Worm (Caenorhabditis elegans): Measurements from ENCODE around the gene srh-179.

Gene srh-179

ce11 chrV:18490284-18490832, 14.2 kb downstream of the srh-179 start:
- no peak for TF ChIP-seq nhr-2 (tag; optimal IDR thresholded peaks at IDR 0.05)
- TF ChIP-seq ceh-83 (GFP tag; optimal IDR thresholded peaks at IDR 0.05): no peak
- TF ChIP-seq hlh-1 (tag; optimal IDR thresholded peaks at IDR 0.05): peak; percentile 59
- TF ChIP-seq blmp-1 (tag; optimal IDR thresholded peaks at IDR 0.05): no peak
- no peak for TF ChIP-seq elt-1 (tag; optimal IDR thresholded peaks at IDR 0.05; ENCODE audit: borderline replicate concordance, insufficient read depth)
- TF ChIP-seq ham-2 (GFP tag; optimal IDR thresholded peaks at IDR 0.05): no peak
- TF ChIP-seq ceh-39 (tag; optimal IDR thresholded peaks at IDR 0.05): no peak
- TF ChIP-seq flh-1 (GFP tag; optimal IDR thresholded peaks at IDR 0.05): no peak
- no peak for TF ChIP-seq mab-5 (tag; optimal IDR thresholded peaks at IDR 0.05)
- no peak for TF ChIP-seq ceh-43 (GFP tag; optimal IDR thresholded peaks at IDR 0.05)
- TF ChIP-seq unc-62 (GFP tag; optimal IDR thresholded peaks at IDR 0.05): peak; percentile 19
- no peak for TF ChIP-seq elt-3 (tag; optimal IDR thresholded peaks at IDR 0.05)
- peak; percentile 71 for TF ChIP-seq drap-1 (GFP tag; optimal IDR thresholded peaks at IDR 0.05)
- TF ChIP-seq sem-2 (GFP tag; optimal IDR thresholded peaks at IDR 0.05): no peak
- no peak for TF ChIP-seq nhr-28 (tag; optimal IDR thresholded peaks at IDR 0.05)
- TF ChIP-seq nhr-237 (tag; optimal IDR thresholded peaks at IDR 0.05): no peak
- TF ChIP-seq ces-1 (GFP tag; optimal IDR thresholded peaks at IDR 0.05): peak; percentile 45
- no peak for TF ChIP-seq snpc-4 (tag; optimal IDR thresholded peaks at IDR 0.05)
- TF ChIP-seq M03D4.4 (tag; optimal IDR thresholded peaks at IDR 0.05): peak; percentile 26
- TF ChIP-seq sptf-1 (tag; optimal IDR thresholded peaks at IDR 0.05): no peak
- no peak for TF ChIP-seq unc-39 (tag; optimal IDR thresholded peaks at IDR 0.05)
- no peak for TF ChIP-seq cnd-1 (tag; optimal IDR thresholded peaks at IDR 0.05)
- TF ChIP-seq pha-4 (tag; optimal IDR thresholded peaks at IDR 0.05): no peak
- peak; percentile 17 for TF ChIP-seq mls-2 (tag; optimal IDR thresholded peaks at IDR 0.05)
- TF ChIP-seq lin-13 (tag; optimal IDR thresholded peaks at IDR 0.05): no peak
- TF ChIP-seq unc-120 (tag; optimal IDR thresholded peaks at IDR 0.05; ENCODE audit: poor library complexity, severe bottlenecking): peak; percentile 90
- no peak for TF ChIP-seq zip-8 (tag; optimal IDR thresholded peaks at IDR 0.05)
- no peak for TF ChIP-seq nhr-12 (tag; optimal IDR thresholded peaks at IDR 0.05)

ce11 chrV:18491961-18492360, 15.8 kb downstream of the srh-179 start, which contains the start of gene slo-1:
slo-1 (plus strand) TSS chrV:18492261.
- TF ChIP-seq sptf-1 (tag; optimal IDR thresholded peaks at IDR 0.05) (no peak), ces-1 (GFP tag; optimal IDR thresholded peaks at IDR 0.05) (peak; percentile 42)

ce11 chrV:18504610-18505009, 28.4 kb downstream of the srh-179 start:
- TF ChIP-seq cnd-1 (tag; optimal IDR thresholded peaks at IDR 0.05) (no peak), mab-5 (tag; optimal IDR thresholded peaks at IDR 0.05) (no peak), unc-120 (tag; optimal IDR thresholded peaks at IDR 0.05; ENCODE audit: poor library complexity, severe bottlenecking) (no peak)

ce11 chrV:18506772-18507171, 30.6 kb downstream of the srh-179 start:
- TF ChIP-seq mls-2 (tag; optimal IDR thresholded peaks at IDR 0.05): no peak
- TF ChIP-seq zip-8 (tag; optimal IDR thresholded peaks at IDR 0.05): no peak
- no peak for TF ChIP-seq blmp-1 (tag; optimal IDR thresholded peaks at IDR 0.05)
- TF ChIP-seq bed-3 (GFP tag; optimal IDR thresholded peaks at IDR 0.05): no peak
- TF ChIP-seq ham-2 (GFP tag; optimal IDR thresholded peaks at IDR 0.05): no peak
- TF ChIP-seq nhr-28 (tag; optimal IDR thresholded peaks at IDR 0.05): no peak
- TF ChIP-seq snpc-4 (tag; optimal IDR thresholded peaks at IDR 0.05): no peak
- TF ChIP-seq flh-1 (GFP tag; optimal IDR thresholded peaks at IDR 0.05): no peak
- TF ChIP-seq elt-3 (tag; optimal IDR thresholded peaks at IDR 0.05): no peak
- TF ChIP-seq ces-1 (GFP tag; optimal IDR thresholded peaks at IDR 0.05): no peak
- TF ChIP-seq lin-32 (GFP tag; optimal IDR thresholded peaks at IDR 0.05): no peak
- TF ChIP-seq sptf-1 (tag; optimal IDR thresholded peaks at IDR 0.05): no peak
- TF ChIP-seq nhr-237 (tag; optimal IDR thresholded peaks at IDR 0.05): no peak
- no peak for TF ChIP-seq ceh-39 (tag; optimal IDR thresholded peaks at IDR 0.05)
- no peak for TF ChIP-seq tbx-8 (GFP tag; optimal IDR thresholded peaks at IDR 0.05)
- no peak for TF ChIP-seq mab-5 (tag; optimal IDR thresholded peaks at IDR 0.05)
- no peak for TF ChIP-seq ceh-43 (GFP tag; optimal IDR thresholded peaks at IDR 0.05)
- TF ChIP-seq lin-13 (tag; optimal IDR thresholded peaks at IDR 0.05): no peak
- no peak for TF ChIP-seq drap-1 (GFP tag; optimal IDR thresholded peaks at IDR 0.05)
- no peak for TF ChIP-seq lsy-2 (tag; optimal IDR thresholded peaks at IDR 0.05)

- no peak for TF ChIP-seq mep-1 (tag; optimal IDR thresholded peaks at IDR 0.05)
- TF ChIP-seq drap-1 (GFP tag; optimal IDR thresholded peaks at IDR 0.05): no peak
- TF ChIP-seq ham-2 (GFP tag; optimal IDR thresholded peaks at IDR 0.05): no peak
- no peak for TF ChIP-seq ztf-11 (tag; optimal IDR thresholded peaks at IDR 0.05)
- no peak for TF ChIP-seq sem-2 (GFP tag; optimal IDR thresholded peaks at IDR 0.05)
- TF ChIP-seq ceh-83 (GFP tag; optimal IDR thresholded peaks at IDR 0.05): no peak
- no peak for TF ChIP-seq nhr-237 (tag; optimal IDR thresholded peaks at IDR 0.05)
- no peak for TF ChIP-seq lin-13 (tag; optimal IDR thresholded peaks at IDR 0.05)
- TF ChIP-seq blmp-1 (tag; optimal IDR thresholded peaks at IDR 0.05): no peak
- no peak for TF ChIP-seq nhr-2 (tag; optimal IDR thresholded peaks at IDR 0.05)
- no peak for TF ChIP-seq hlh-1 (tag; optimal IDR thresholded peaks at IDR 0.05)
- no peak for TF ChIP-seq nhr-76 (tag; optimal IDR thresholded peaks at IDR 0.05)
Observed at ce11 chrV:18508564-18508963, 32.4 kb downstream of the srh-179 start, which contains the start of gene Y51A2D.1. Y51A2D.1 (plus strand) TSS chrV:18508864.

Measured in whole organism, mixed stage, embryonic.